Fruit fly (Drosophila melanogaster): ENCODE results near the gene CG46448.

Gene CG46448

dm6 chr2L:2415109-2415508 is 23.6 kb downstream of the CG46448 start, which contains the start of gene CG18641:
Gene CG18641 (minus strand): TSS chr2L:2415322.
- TF ChIP-seq toe (GFP tag; optimal IDR thresholded peaks at IDR 0.05) (no peak), CG14711 (tag; optimal IDR thresholded peaks at IDR 0.05) (no peak), Hr96 (GFP tag; optimal IDR thresholded peaks at IDR 0.05) (no peak), bab1 (GFP tag; optimal IDR thresholded peaks at IDR 0.05) (no peak), cic (GFP tag; optimal IDR thresholded peaks at IDR 0.05) (no peak), Clk (GFP tag; optimal IDR thresholded peaks at IDR 0.05) (no peak), CG33017 (tag; optimal IDR thresholded peaks at IDR 0.05) (no peak), CG1620 (GFP tag; optimal IDR thresholded peaks at IDR 0.05) (no peak), CG7045 (GFP tag; optimal IDR thresholded peaks at IDR 0.05) (no peak), CG12768 (GFP tag; optimal IDR thresholded peaks at IDR 0.05) (no peak), Crg-1 (GFP tag; optimal IDR thresholded peaks at IDR 0.05) (no peak), pad (GFP tag; optimal IDR thresholded peaks at IDR 0.05) (no peak), CG11617 (GFP tag; optimal IDR thresholded peaks at IDR 0.05) (no peak)

DNA sequence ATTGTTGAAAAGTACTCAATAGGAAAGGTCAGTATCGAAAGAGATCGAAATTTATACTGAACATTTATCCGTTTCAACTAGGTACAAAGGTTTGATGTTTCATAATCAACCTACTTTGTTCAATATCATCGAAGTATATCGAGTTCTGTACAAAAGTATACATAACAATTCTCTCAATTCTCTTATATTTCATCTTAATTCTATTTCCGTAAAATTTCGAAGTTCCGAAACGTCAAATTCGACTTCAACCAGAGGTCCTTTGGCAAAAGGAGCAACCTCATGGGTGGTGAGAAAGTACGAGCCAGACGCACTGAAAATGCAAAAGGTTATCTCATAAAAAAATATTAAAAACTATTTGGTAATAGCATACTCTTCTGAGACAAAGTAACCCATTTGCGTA is 25.2 kb downstream of the CG46448 start, which contains the start of gene CG31948:
Gene CG31948 (minus strand): TSS at position 101 of the 400 bp plus-strand sequence.
- TF ChIP-seq CG1620 (GFP tag; optimal IDR thresholded peaks at IDR 0.05), result no peak
- no peak for TF ChIP-seq tj (GFP tag; optimal IDR thresholded peaks at IDR 0.05)
- TF ChIP-seq Crg-1 (GFP tag; optimal IDR thresholded peaks at IDR 0.05), result no peak
- no peak for TF ChIP-seq CG7101 (tag; optimal IDR thresholded peaks at IDR 0.05)
- TF ChIP-seq Hr96 (GFP tag; optimal IDR thresholded peaks at IDR 0.05), result no peak
- no peak for TF ChIP-seq Mnt (GFP tag; optimal IDR thresholded peaks at IDR 0.05)
- TF ChIP-seq CG7045 (GFP tag; optimal IDR thresholded peaks at IDR 0.05), result no peak
- TF ChIP-seq toe (GFP tag; optimal IDR thresholded peaks at IDR 0.05), result no peak
- TF ChIP-seq bab1 (GFP tag; optimal IDR thresholded peaks at IDR 0.05), result no peak
- TF ChIP-seq CG33017 (tag; optimal IDR thresholded peaks at IDR 0.05), result no peak
- TF ChIP-seq CG12768 (GFP tag; optimal IDR thresholded peaks at IDR 0.05), result no peak

DNA sequence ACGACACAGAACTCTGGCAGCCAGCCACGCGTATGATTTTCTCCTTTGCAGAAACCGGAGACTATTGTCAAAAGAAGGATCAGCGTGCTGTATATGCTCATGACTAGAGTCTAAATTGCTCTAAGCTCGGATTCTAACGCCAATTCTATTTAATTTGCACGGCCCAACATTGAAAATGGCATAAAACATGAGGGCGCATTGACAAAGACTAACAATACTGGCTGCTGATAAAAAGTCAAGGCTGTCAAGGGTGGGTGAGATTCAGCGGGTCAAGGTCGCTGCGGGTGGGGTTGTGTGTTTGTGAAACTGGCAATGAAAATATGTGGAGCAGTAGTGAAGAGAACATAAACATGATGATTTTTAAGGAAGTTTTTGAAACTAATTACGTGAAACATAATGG is 26.4 kb downstream of the CG46448 start, which contains the start of gene CG34448:
Gene CG34448 (minus strand): TSS at position 101 of the 400 bp plus-strand sequence.
- no peak for TF ChIP-seq cic (GFP tag; optimal IDR thresholded peaks at IDR 0.05)
- TF ChIP-seq bab1 (GFP tag; optimal IDR thresholded peaks at IDR 0.05), result no peak
- TF ChIP-seq Clk (GFP tag; optimal IDR thresholded peaks at IDR 0.05), result no peak
- TF ChIP-seq CG12768 (GFP tag; optimal IDR thresholded peaks at IDR 0.05), result no peak
- TF ChIP-seq ovo (GFP tag; optimal IDR thresholded peaks at IDR 0.05), result no peak
- no peak for TF ChIP-seq Crg-1 (GFP tag; optimal IDR thresholded peaks at IDR 0.05)
- no peak for TF ChIP-seq CG14711 (tag; optimal IDR thresholded peaks at IDR 0.05)
- TF ChIP-seq CG5204 (GFP tag; optimal IDR thresholded peaks at IDR 0.05), result no peak

DNA sequence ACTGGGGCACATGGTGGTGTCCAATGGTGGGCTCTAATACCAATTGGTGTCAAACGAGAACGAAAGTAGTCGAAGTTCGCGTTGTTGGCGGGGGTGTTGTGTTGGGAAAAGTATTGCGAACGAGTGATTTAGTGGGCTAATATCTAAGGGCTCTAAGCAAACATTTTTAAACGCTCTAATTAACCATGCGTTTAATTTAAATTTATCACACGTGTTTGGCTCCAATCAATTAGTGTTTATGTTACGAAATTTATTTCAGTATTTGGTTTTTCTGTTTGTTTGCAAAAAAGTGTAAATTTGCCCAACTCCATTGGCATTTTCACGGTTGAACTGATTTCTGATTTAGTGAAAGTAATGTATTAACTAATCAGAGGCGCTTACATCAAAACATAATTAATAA is 28.5 kb downstream of the CG46448 start, which contains the start of gene CG34447:
Gene CG34447 (minus strand): TSS at position 101 of the 400 bp plus-strand sequence.
- TF ChIP-seq toe (GFP tag; optimal IDR thresholded peaks at IDR 0.05) (no peak), Crg-1 (GFP tag; optimal IDR thresholded peaks at IDR 0.05) (no peak), ovo (GFP tag; optimal IDR thresholded peaks at IDR 0.05) (no peak), CG1620 (GFP tag; optimal IDR thresholded peaks at IDR 0.05) (no peak), bab1 (GFP tag; optimal IDR thresholded peaks at IDR 0.05) (no peak), kay (GFP tag; ENCODE audit: borderline replicate concordance) (peak; percentile 39)

- no peak for TF ChIP-seq Crg-1 (GFP tag; optimal IDR thresholded peaks at IDR 0.05)
- peak; percentile 18 for TF ChIP-seq CG11617 (GFP tag; optimal IDR thresholded peaks at IDR 0.05)
- peak; percentile 46 for TF ChIP-seq kay (GFP tag; ENCODE audit: borderline replicate concordance)
- peak; percentile 68 for TF ChIP-seq bab1 (GFP tag; optimal IDR thresholded peaks at IDR 0.05)
- no peak for TF ChIP-seq Hr96 (GFP tag; optimal IDR thresholded peaks at IDR 0.05)
- TF ChIP-seq cic (GFP tag; optimal IDR thresholded peaks at IDR 0.05), result no peak
- no peak for TF ChIP-seq ovo (GFP tag; optimal IDR thresholded peaks at IDR 0.05)
- peak; percentile 40 for TF ChIP-seq CG7101 (tag; optimal IDR thresholded peaks at IDR 0.05)
- no peak for TF ChIP-seq pad (GFP tag; optimal IDR thresholded peaks at IDR 0.05)
- peak; percentile 13 for TF ChIP-seq tj (GFP tag; optimal IDR thresholded peaks at IDR 0.05)
- no peak for TF ChIP-seq CG12768 (GFP tag; optimal IDR thresholded peaks at IDR 0.05)
- no peak for TF ChIP-seq Mnt (GFP tag; optimal IDR thresholded peaks at IDR 0.05)
- TF ChIP-seq CG14711 (tag; optimal IDR thresholded peaks at IDR 0.05), result peak; percentile 61
- TF ChIP-seq CG33017 (tag; optimal IDR thresholded peaks at IDR 0.05), result peak; percentile 58
- no peak for TF ChIP-seq CG1620 (GFP tag; optimal IDR thresholded peaks at IDR 0.05)
- no peak for TF ChIP-seq cnc (optimal IDR thresholded peaks at IDR 0.05)
- TF ChIP-seq CG5204 (GFP tag; optimal IDR thresholded peaks at IDR 0.05), result peak; percentile 45
- no peak for TF ChIP-seq toe (GFP tag; optimal IDR thresholded peaks at IDR 0.05)
- TF ChIP-seq CG7045 (GFP tag; optimal IDR thresholded peaks at IDR 0.05), result peak; percentile 54
- no peak for TF ChIP-seq Clk (GFP tag; optimal IDR thresholded peaks at IDR 0.05)
Measured at dm6 chr2L:2420490-2420889, 29.0 kb downstream of the CG46448 start, which contains the start of gene CG9886. Gene CG9886 (plus strand): TSS chr2L:2420830.

DNA sequence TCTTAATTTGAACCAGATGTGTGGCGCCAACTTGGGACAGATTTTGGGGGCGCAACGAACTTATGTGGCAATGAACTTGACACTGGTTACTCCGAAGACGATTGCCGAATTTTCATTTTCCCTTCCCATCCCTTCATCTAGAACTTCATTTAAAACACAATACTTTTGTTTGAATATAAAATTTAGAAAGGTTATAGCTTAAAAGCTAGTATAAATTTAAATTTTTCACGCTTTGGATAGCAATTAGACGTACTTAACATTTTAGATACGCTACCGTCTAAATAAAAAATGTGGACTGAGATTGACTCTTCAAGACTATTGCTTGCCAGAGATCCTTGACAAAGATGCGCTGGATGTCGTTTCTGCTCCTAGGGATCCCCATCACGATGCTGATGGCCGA is 33.0 kb downstream of the CG46448 start, which contains the start of gene CG44139:
Gene CG44139 (plus strand): TSS at position 301 of the 400 bp plus-strand sequence.
- TF ChIP-seq tj (GFP tag; optimal IDR thresholded peaks at IDR 0.05) (no peak), cnc (optimal IDR thresholded peaks at IDR 0.05) (no peak), CG7101 (tag; optimal IDR thresholded peaks at IDR 0.05) (no peak), Hr96 (GFP tag; optimal IDR thresholded peaks at IDR 0.05) (no peak), CG12768 (GFP tag; optimal IDR thresholded peaks at IDR 0.05) (no peak), CG7045 (GFP tag; optimal IDR thresholded peaks at IDR 0.05) (no peak), CG33017 (tag; optimal IDR thresholded peaks at IDR 0.05) (no peak), toe (GFP tag; optimal IDR thresholded peaks at IDR 0.05) (no peak), Crg-1 (GFP tag; optimal IDR thresholded peaks at IDR 0.05) (no peak), cic (GFP tag; optimal IDR thresholded peaks at IDR 0.05) (no peak), CG14711 (tag; optimal IDR thresholded peaks at IDR 0.05) (no peak), bab1 (GFP tag; optimal IDR thresholded peaks at IDR 0.05) (no peak), CG1620 (GFP tag; optimal IDR thresholded peaks at IDR 0.05) (no peak), pad (GFP tag; optimal IDR thresholded peaks at IDR 0.05) (no peak), kay (GFP tag; ENCODE audit: borderline replicate concordance) (no peak), ovo (GFP tag; optimal IDR thresholded peaks at IDR 0.05) (no peak)
